Fruit fly (Drosophila melanogaster) whole organism, embryonic: ENCODE data around the gene CG16998.

ENCODE experiments used
- Ada2b ChIP-seq: fragments of 200-800 bp; sonication (Bioruptor generic); IDR thresholded peaks from 2 replicates; pipeline ENCODE4 v1.3.6; 2022; ENCODE audit warnings: missing biosample characterization, missing genetic modification characterization
- Awh ChIP-seq: fragments of 200-800 bp; sonication (Bioruptor generic); IDR thresholded peaks from 2 replicates; pipeline ENCODE4, ENCODE4 v1.3.6; 2022; ENCODE audit warnings: missing biosample characterization, missing genetic modification characterization
- Bgb ChIP-seq: fragments of 200-800 bp; sonication (Bioruptor generic); IDR thresholded peaks from 2 replicates; pipeline ENCODE4 v1.3.6; 2022; ENCODE audit warnings: missing biosample characterization, missing genetic modification characterization; ENCODE audit not compliant: partially characterized antibody
- C15 ChIP-seq: fragments of 200-800 bp; sonication (Bioruptor generic); IDR thresholded peaks from 3 replicates; pipeline ENCODE4 v1.3.6; 2022; ENCODE audit warnings: missing biosample characterization, missing genetic modification characterization
- CG10209 ChIP-seq: fragments of 200-800 bp; sonication (Bioruptor generic); optimal IDR thresholded peaks from 3 replicates; lab custom pipeline; 2017; ENCODE audit warnings: missing biosample characterization, mild to moderate bottlenecking, missing genetic modification characterization, missing genetic modification reagents
- CG10543 ChIP-seq: fragments of 200-800 bp; sonication (Bioruptor generic); optimal IDR thresholded peaks from 3 replicates; lab custom pipeline; 2017; ENCODE audit warnings: missing biosample characterization, mild to moderate bottlenecking, missing genetic modification characterization, moderate library complexity
- CG12155 ChIP-seq: fragments of 200-800 bp; sonication (Bioruptor generic); optimal IDR thresholded peaks from 3 replicates; lab custom pipeline; 2016; ENCODE audit warnings: missing biosample characterization, missing genetic modification characterization
- CG12744 ChIP-seq: fragments of 200-800 bp; sonication (Bioruptor generic); optimal IDR thresholded peaks from 2 replicates; lab custom pipeline; 2016; ENCODE audit warnings: missing biosample characterization, missing genetic modification characterization
- CG12942 ChIP-seq: fragments of 200-800 bp; sonication (Bioruptor generic); optimal IDR thresholded peaks from 3 replicates; lab custom pipeline; 2016; ENCODE audit warnings: missing biosample characterization, missing genetic modification characterization
- CG1647 ChIP-seq: fragments of 200-800 bp; sonication (Bioruptor generic); optimal IDR thresholded peaks from 3 replicates; lab custom pipeline; 2016; ENCODE audit warnings: missing biosample characterization, missing genetic modification characterization
- CG16863 ChIP-seq: fragments of 200-800 bp; sonication (Bioruptor generic); optimal IDR thresholded peaks from 3 replicates; lab custom pipeline; 2016; ENCODE audit warnings: missing biosample characterization, missing genetic modification characterization
- CG2116 ChIP-seq: fragments of 200-800 bp; sonication (Bioruptor generic); optimal IDR thresholded peaks from 3 replicates; lab custom pipeline; 2018; ENCODE audit warnings: missing biosample characterization, mild to moderate bottlenecking, missing genetic modification characterization
- CG3847 ChIP-seq: fragments of 200-800 bp; sonication (Bioruptor generic); IDR thresholded peaks from 2 replicates; pipeline ENCODE4 v1.3.6; 2022; ENCODE audit warnings: missing biosample characterization, missing genetic modification characterization
- CG4854 ChIP-seq: fragments of 200-800 bp; sonication (Bioruptor generic); optimal IDR thresholded peaks from 2 replicates; lab custom pipeline; 2016; ENCODE audit warnings: missing biosample characterization, missing genetic modification characterization, inconsistent platforms
- CG6689 ChIP-seq: fragments of 200-800 bp; sonication (Bioruptor generic); IDR thresholded peaks from 2 replicates; pipeline ENCODE4 v1.3.6; 2022; ENCODE audit warnings: missing biosample characterization, missing genetic modification characterization
- CG8281 ChIP-seq: fragments of 200-800 bp; sonication (Bioruptor generic); optimal IDR thresholded peaks from 2 replicates; lab custom pipeline; 2018; ENCODE audit warnings: missing biosample characterization, mild to moderate bottlenecking, missing genetic modification characterization, moderate library complexity
- CG8290 ChIP-seq, 3 experiments: fragments of 200-800 bp; sonication (Bioruptor generic); optimal IDR thresholded peaks; 2 replicates each; lab custom pipeline; 2016 to 2019; ENCODE audit warnings: missing biosample characterization in 3 of 3, missing genetic modification characterization in 3 of 3, mild to moderate bottlenecking in 2 of 3, moderate library complexity in 1 of 3
- CG8478 ChIP-seq: fragments of >200 bp; optimal IDR thresholded peaks from 2 replicates; lab custom pipeline; 2018
- D19A ChIP-seq: fragments of 200-800 bp; optimal IDR thresholded peaks from 3 replicates; lab custom pipeline; 2019; ENCODE audit warnings: missing biosample characterization, mild to moderate bottlenecking, missing genetic modification characterization, moderate library complexity
- E2f1 ChIP-seq: fragments of 200-800 bp; sonication (Bioruptor generic); IDR thresholded peaks from 2 replicates; pipeline ENCODE4 v1.3.6; 2022; ENCODE audit warnings: missing biosample characterization, missing genetic modification characterization
- Hmr ChIP-seq: fragments of 200-800 bp; sonication (Bioruptor generic); optimal IDR thresholded peaks from 3 replicates; lab custom pipeline; 2017; ENCODE audit warnings: mild to moderate bottlenecking, missing biosample characterization, missing genetic modification reagents, missing genetic modification characterization
- Hr39 ChIP-seq: fragments of >200 bp; optimal IDR thresholded peaks from 2 replicates; lab custom pipeline; 2017
- Jarid2 ChIP-seq: fragments of 200-800 bp; sonication (Bioruptor generic); optimal IDR thresholded peaks from 3 replicates; lab custom pipeline; 2017; ENCODE audit warnings: mild to moderate bottlenecking, missing biosample characterization, missing genetic modification reagents, missing genetic modification characterization
- Kr ChIP-seq: fragments of 200-800 bp; sonication (Bioruptor generic); optimal IDR thresholded peaks from 2 replicates; lab custom pipeline; 2017; ENCODE audit warnings: missing biosample characterization, mild to moderate bottlenecking, missing genetic modification characterization
- Mad ChIP-seq: fragments of 200-800 bp; sonication (Bioruptor generic); optimal IDR thresholded peaks from 2 replicates; lab custom pipeline; 2016; ENCODE audit warnings: missing biosample characterization, missing genetic modification characterization
- Rfx ChIP-seq: fragments of 200-800 bp; sonication (Bioruptor generic); IDR thresholded peaks from 2 replicates; pipeline ENCODE4 v1.3.6; 2022; ENCODE audit warnings: missing biosample characterization, missing genetic modification characterization
- cg ChIP-seq: fragments of 200-800 bp; sonication (Bioruptor generic); optimal IDR thresholded peaks from 3 replicates; lab custom pipeline; 2019; ENCODE audit warnings: missing biosample characterization, mild to moderate bottlenecking, missing genetic modification characterization, moderate library complexity
- crol ChIP-seq: fragments of 200-800 bp; sonication (Bioruptor generic); IDR thresholded peaks from 2 replicates; pipeline ENCODE4 v1.3.6; 2022; ENCODE audit warnings: missing biosample characterization, missing genetic modification characterization
- crp ChIP-seq, 2 experiments: fragments of 200-800 bp; sonication (Bioruptor generic); optimal IDR thresholded peaks; 2 replicates in 1 of 2; 3 replicates in 1 of 2; lab custom pipeline; 2017; ENCODE audit warnings: missing biosample characterization in 2 of 2, missing genetic modification characterization in 2 of 2, mild to moderate bottlenecking in 1 of 2, moderate library complexity in 1 of 2
- cwo ChIP-seq: fragments of 200-800 bp; sonication (Bioruptor generic); optimal IDR thresholded peaks from 3 replicates; lab custom pipeline; 2017; ENCODE audit warnings: missing biosample characterization, missing genetic modification characterization, mild to moderate bottlenecking, moderate library complexity, missing genetic modification reagents
- gcm ChIP-seq: fragments of 200-800 bp; sonication (Bioruptor generic); optimal IDR thresholded peaks from 2 replicates; lab custom pipeline; 2019; ENCODE audit warnings: missing biosample characterization, mild to moderate bottlenecking, missing genetic modification characterization, moderate library complexity
- gem ChIP-seq: fragments of 200-800 bp; sonication (Bioruptor generic); optimal IDR thresholded peaks from 2 replicates; lab custom pipeline; 2019; ENCODE audit warnings: missing biosample characterization, mild to moderate bottlenecking, missing genetic modification characterization, moderate library complexity
- grn ChIP-seq: fragments of 200-800 bp; sonication (Bioruptor generic); optimal IDR thresholded peaks from 3 replicates; lab custom pipeline; 2017; ENCODE audit warnings: missing biosample characterization, missing genetic modification characterization
- gsb ChIP-seq: fragments of 200-800 bp; sonication (Bioruptor generic); IDR thresholded peaks from 2 replicates; pipeline ENCODE4 v1.3.6; 2022; ENCODE audit warnings: missing biosample characterization, missing genetic modification characterization
- hkb ChIP-seq, 2 experiments: fragments of 200-800 bp in 1 of 2; fragments of >200 bp in 1 of 2; sonication (Bioruptor generic) in 1 of 2; IDR thresholded peaks in 1 of 2; optimal IDR thresholded peaks in 1 of 2; 2 replicates each; pipeline versions ENCODE4 v1.3.6 to Lab custom; 2017 to 2022; ENCODE audit warnings: missing biosample characterization in 1 of 2, missing genetic modification characterization in 1 of 2
- kay ChIP-seq: fragments of 200-800 bp; sonication (Bioruptor generic); optimal IDR thresholded peaks from 2 replicates; lab custom pipeline; 2016; ENCODE audit warnings: missing biosample characterization, missing genetic modification characterization
- klu ChIP-seq: fragments of 200-800 bp; sonication (Bioruptor generic); IDR thresholded peaks from 2 replicates; pipeline ENCODE4 v1.3.6; 2022; ENCODE audit warnings: missing biosample characterization, missing genetic modification characterization
- lilli ChIP-seq: fragments of 200-800 bp; sonication (Bioruptor generic); optimal IDR thresholded peaks from 3 replicates; lab custom pipeline; 2016; ENCODE audit warnings: missing biosample characterization, missing genetic modification characterization
- org-1 ChIP-seq: fragments of 200-800 bp; sonication (Bioruptor generic); optimal IDR thresholded peaks from 2 replicates; lab custom pipeline; 2017; ENCODE audit warnings: missing biosample characterization, missing genetic modification characterization
- pho ChIP-seq: fragments of 200-800 bp; sonication (Bioruptor generic); optimal IDR thresholded peaks from 2 replicates; lab custom pipeline; 2016; ENCODE audit warnings: missing biosample characterization, missing genetic modification characterization
- pita ChIP-seq: fragments of 200-800 bp; sonication (Bioruptor generic); optimal IDR thresholded peaks from 2 replicates; lab custom pipeline; 2017; ENCODE audit warnings: missing biosample characterization, mild to moderate bottlenecking, missing genetic modification characterization
- rib ChIP-seq: fragments of 200-800 bp; sonication (Bioruptor generic); IDR thresholded peaks from 2 replicates; pipeline ENCODE4 v1.3.6; 2022; ENCODE audit warnings: missing biosample characterization, missing genetic modification characterization
- sd ChIP-seq: fragments of 200-800 bp; sonication (Bioruptor generic); optimal IDR thresholded peaks from 3 replicates; lab custom pipeline; 2018; ENCODE audit warnings: missing biosample characterization, mild to moderate bottlenecking, missing genetic modification characterization, moderate library complexity
- sens ChIP-seq: fragments of 200-800 bp; sonication (Bioruptor generic); peaks from one replicate; lab custom pipeline; 2016; ENCODE audit warnings: missing biosample characterization, missing genetic modification characterization
- sens-2 ChIP-seq: fragments of 200-800 bp; sonication (Bioruptor generic); IDR thresholded peaks from 2 replicates; pipeline ENCODE4 v1.3.6; 2022; ENCODE audit warnings: missing biosample characterization, missing genetic modification characterization
- sima ChIP-seq: fragments of 200-800 bp; sonication (Bioruptor generic); optimal IDR thresholded peaks from 2 replicates; lab custom pipeline; 2016; ENCODE audit warnings: missing biosample characterization, missing genetic modification characterization
- sisA ChIP-seq: fragments of 200-800 bp; sonication (Bioruptor generic); IDR thresholded peaks from 2 replicates; pipeline ENCODE4 v1.3.6; 2022; ENCODE audit warnings: missing biosample characterization, missing genetic modification characterization
- sug ChIP-seq: fragments of 200-800 bp; optimal IDR thresholded peaks from 2 replicates; lab custom pipeline; 2019; ENCODE audit warnings: missing biosample characterization, mild to moderate bottlenecking, missing genetic modification characterization, moderate library complexity

Gene CG16998

dm6 chr3L:7529081-7530021 lies 10.3 kb downstream of the CG16998 start:
- TF ChIP-seq rib (peak; percentile 68), CG12744 (GFP tag; lab: Kevin White, UChicago) (no peak), sd (tag; lab: Kevin White, UChicago) (peak; percentile 73), Hmr (GFP tag; lab: Kevin White, UChicago) (no peak), sug (peak; percentile 97), CG4854 (GFP tag; lab: Kevin White, UChicago) (no peak), hkb (optimal IDR thresholded peaks at IDR 0.05; lab: Kevin White, UChicago) (no peak), hkb (GFP tag; IDR thresholded peaks at IDR 0.05; lab: Robert Waterston, UW) (peak; percentile 9; the same call in 1 of the 2 replicates), gsb (0 out of 2 replicates have a peak, but pooled peaks have one; percentile 40), crol (GFP tag; lab: Robert Waterston, UW) (peak; percentile 72; the same call in 1 of the 2 replicates), cwo (GFP tag; lab: Kevin White, UChicago) (peak; percentile 33), Jarid2 (GFP tag; lab: Kevin White, UChicago) (no peak), Ada2b (GFP tag; lab: Robert Waterston, UW) (peak; percentile 35; the same call in 1 of the 2 replicates), CG2116 (GFP tag; lab: Kevin White, UChicago) (no peak), Kr (no peak), klu (GFP tag; lab: Robert Waterston, UW) (no peak), sens-2 (peak; percentile 39; the same call in 1 of the 2 replicates), CG10543 (GFP tag; lab: Kevin White, UChicago) (peak; percentile 63), CG12942 (GFP tag; lab: Kevin White, UChicago) (no peak), gem (tag; lab: Kevin White, UChicago) (peak; percentile 29), E2f1 (GFP tag; lab: Robert Waterston, UW) (peak; percentile 37; the same call in 1 of the 2 replicates), Hr39 (lab: Kevin White, UChicago) (no peak), D19A (tag; lab: Kevin White, UChicago) (no peak), CG6689 (GFP tag; lab: Robert Waterston, UW) (peak; percentile 49), CG3847 (GFP tag; lab: Robert Waterston, UW) (peak; percentile 6; the same call in 1 of the 2 replicates), CG8281 (tag; lab: Kevin White, UChicago) (peak; percentile 3), C15 (GFP tag; lab: Robert Waterston, UW) (peak; percentile 48; the same call in 1 of the 3 replicates), Bgb (GFP tag; lab: Robert Waterston, UW) (peak; percentile 18; the same call in 1 of the 2 replicates), kay (peak; percentile 97), pho (GFP tag; lab: Kevin White, UChicago) (peak; percentile 14), CG16863 (no peak), pita (no peak), CG8478 (lab: Kevin White, UChicago) (peak; percentile 80), CG10209 (GFP tag; lab: Kevin White, UChicago) (peak; percentile 20), sisA (GFP tag; lab: Robert Waterston, UW) (peak; percentile 35; the same call in 1 of the 2 replicates), Rfx (GFP tag; lab: Robert Waterston, UW) (peak; percentile 59; the same call in 1 of the 2 replicates), sens (GFP tag; lab: Kevin White, UChicago) (peak; percentile 76), CG12155 (GFP tag; lab: Kevin White, UChicago) (peak; percentile 17), sima (GFP tag; lab: Kevin White, UChicago) (no peak), CG1647 (no peak), lilli (GFP tag; lab: Kevin White, UChicago) (peak; percentile 21), org-1 (peak; percentile 17), crp (GFP tag; optimal IDR thresholded peaks at IDR 0.05; lab: Kevin White, UChicago) (no peak), CG8290 (GFP tag; optimal IDR thresholded peaks at IDR 0.05; lab: Kevin White, UChicago) (no peak), CG8290 (tag; optimal IDR thresholded peaks at IDR 0.05; lab: Kevin White, UChicago) (peak in 1 of 2 experiments; percentile 63), Awh (GFP tag; lab: Robert Waterston, UW) (no peak), grn (peak; percentile 36), cg (GFP tag; lab: Kevin White, UChicago) (peak; percentile 86), gcm (peak; percentile 86), Mad (GFP tag; lab: Kevin White, UChicago) (no peak)
